Worm (Caenorhabditis elegans) whole organism, L4 larva: ENCODE data around the gene unc-1.

Experiments
- ZK546.5 ChIP-seq, 2 experiments: sonication (generic microtip); optimal IDR thresholded peaks; 2 replicates each; lab custom pipeline; 2017; ENCODE audit warnings: missing biosample characterization in 2 of 2, missing genetic modification characterization in 2 of 2
- aly-2 ChIP-seq: sonication (generic microtip); optimal IDR thresholded peaks from 2 replicates; lab custom pipeline; 2018; ENCODE audit warnings: missing biosample characterization, missing genetic modification characterization
- ceh-20 ChIP-seq: fragments of 200-800 bp; sonication (Bioruptor generic); IDR thresholded peaks from 2 replicates; pipeline ENCODE4 v1.3.6; 2022; ENCODE audit warnings: missing genetic modification reagents, missing genetic modification characterization, missing compliant biosample characterization
- daf-8 ChIP-seq: fragments of 200-800 bp; sonication (Bioruptor generic); IDR thresholded peaks from 2 replicates; pipeline ENCODE4 v1.3.6; 2022; ENCODE audit warnings: missing genetic modification characterization, missing compliant biosample characterization
- rbr-2 ChIP-seq: sonication (generic microtip); optimal IDR thresholded peaks from 2 replicates; lab custom pipeline; 2016; ENCODE audit warnings: missing genotype, missing genetic modification characterization, missing compliant biosample characterization
- unc-62 ChIP-seq, 3 experiments: fragments of 150-350 bp in 1 of 3; sonication (generic microtip); optimal IDR thresholded peaks in 2 of 3; peaks in 1 of 3; 1 replicate in 1 of 3; 2 replicates in 2 of 3; lab custom pipeline; 2014 to 2017; ENCODE audit warnings: missing biosample characterization in 3 of 3, missing genetic modification characterization in 3 of 3, missing genetic modification reagents in 3 of 3, missing genotype in 1 of 3
- ztf-11 ChIP-seq: fragments of 150-350 bp; optimal IDR thresholded peaks from 2 replicates; lab custom pipeline; 2014; ENCODE audit warnings: missing biosample characterization, missing genetic modification characterization

DNA sequence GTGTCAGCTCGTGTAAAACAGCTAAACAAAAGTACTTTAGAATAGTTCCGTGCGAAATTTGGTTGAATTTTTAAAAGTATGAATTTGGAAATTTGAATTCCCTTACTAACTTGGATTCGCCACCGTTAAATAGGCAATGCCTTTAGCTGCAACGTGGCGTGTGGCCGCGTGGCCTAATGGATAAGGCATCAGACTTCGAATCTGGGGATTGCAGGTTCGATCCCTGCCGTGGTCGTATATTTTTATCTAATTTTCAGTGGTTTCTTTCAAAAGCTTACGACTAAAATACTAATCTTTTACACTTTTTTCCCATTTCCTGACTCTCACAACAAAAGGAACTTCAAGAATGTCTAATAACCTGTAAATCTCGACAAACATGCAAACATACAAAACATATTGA lies 27.4 kb upstream of the unc-1 start:
- no peak for TF ChIP-seq ztf-11 (tag; lab: Kevin White, UChicago)
- TF ChIP-seq aly-2 (tag; lab: Kevin White, UChicago): no peak
- no peak for TF ChIP-seq ZK546.5 (tag; optimal IDR thresholded peaks at IDR 0.05; lab: Kevin White, UChicago)
- TF ChIP-seq rbr-2 (tag; lab: Kevin White, UChicago): no peak
- TF ChIP-seq unc-62 (GFP tag; optimal IDR thresholded peaks at IDR 0.05 in 1 of 2; lab: Kevin White, UChicago): no peak
- no peak for TF ChIP-seq unc-62 (tag; optimal IDR thresholded peaks at IDR 0.05; lab: Kevin White, UChicago)
- no peak for TF ChIP-seq ceh-20
- TF ChIP-seq daf-8 (GFP tag; lab: Robert Waterston, UW): no peak
